Worm (Caenorhabditis elegans) whole organism, L4 larva: Measurements from ENCODE around the gene rsp-5.

Experiments
- lin-39 ChIP-seq: fragments of 150-350 bp; optimal IDR thresholded peaks from 2 replicates; lab custom pipeline; 2014; ENCODE audit warnings: missing biosample characterization, missing genetic modification reagents, missing genetic modification characterization
- ztf-7 ChIP-seq: fragments of 150-350 bp; optimal IDR thresholded peaks from 2 replicates; lab custom pipeline; 2014; ENCODE audit warnings: missing biosample characterization, missing genetic modification characterization

DNA sequence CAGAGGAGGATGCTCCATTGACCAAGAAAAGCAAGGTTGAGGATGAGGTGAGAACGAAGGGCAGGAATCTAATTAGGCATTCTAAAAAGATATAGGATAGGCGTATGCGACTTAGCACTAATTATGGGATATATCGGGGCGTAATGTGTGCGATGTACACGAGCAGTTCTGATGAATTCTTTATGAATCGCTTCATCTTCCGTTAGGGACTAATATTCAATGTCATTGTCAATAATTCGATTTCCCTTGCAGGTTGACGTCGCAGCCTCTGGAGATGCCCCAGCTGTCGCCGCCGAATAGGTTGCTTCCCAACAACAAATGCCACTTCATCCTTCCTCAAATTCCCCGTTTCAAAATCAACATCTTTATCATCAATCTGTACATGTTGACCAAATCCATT, 3.2 kb downstream of the rsp-5 start:
- TF ChIP-seq ztf-7 (tag; lab: Kevin White, UChicago): no peak
- TF ChIP-seq lin-39: no peak
